Worm (Caenorhabditis elegans) whole organism, early embryonic: Measurements from ENCODE around the gene ufbp-1.

Source experiments
- B0310.2 ChIP-seq: sonication (generic microtip); optimal IDR thresholded peaks from 2 replicates; lab custom pipeline; 2016; ENCODE audit warnings: mild to moderate bottlenecking, missing genetic modification characterization, missing compliant biosample characterization
- F13C5.2 ChIP-seq: sonication (generic microtip); optimal IDR thresholded peaks from 2 replicates; lab custom pipeline; 2017; ENCODE audit warnings: mild to moderate bottlenecking, missing genetic modification characterization, inconsistent platforms, missing compliant biosample characterization
- aly-1 ChIP-seq: sonication (generic microtip); optimal IDR thresholded peaks from 2 replicates; lab custom pipeline; 2016; ENCODE audit warnings: missing genetic modification characterization, missing compliant biosample characterization
- ama-1 ChIP-seq: fragments of 150-350 bp; optimal IDR thresholded peaks from 2 replicates; lab custom pipeline; 2014
- ceh-13 ChIP-seq: fragments of 200-800 bp; sonication (Bioruptor generic); optimal IDR thresholded peaks from 2 replicates; lab custom pipeline; 2018; ENCODE audit warnings: mild to moderate bottlenecking, missing genetic modification characterization, missing compliant biosample characterization
- ceh-36 ChIP-seq: sonication (generic microtip); optimal IDR thresholded peaks from 2 replicates; lab custom pipeline; 2016; ENCODE audit warnings: missing genetic modification characterization, inconsistent platforms, missing compliant biosample characterization
- ets-7 ChIP-seq: sonication (generic microtip); optimal IDR thresholded peaks from 2 replicates; lab custom pipeline; 2016; ENCODE audit warnings: missing genotype, missing genetic modification characterization, missing compliant biosample characterization
- flt-1 ChIP-seq: fragments of 200-800 bp; sonication (Bioruptor generic); IDR thresholded peaks from 2 replicates; pipeline ENCODE4 v1.3.6; 2022; ENCODE audit warnings: missing genetic modification characterization, missing compliant biosample characterization
- hmbx-1 ChIP-seq: sonication (generic microtip); optimal IDR thresholded peaks from 2 replicates; lab custom pipeline; 2016; ENCODE audit warnings: mild to moderate bottlenecking, missing genetic modification characterization, missing compliant biosample characterization
- hmg-4 ChIP-seq: fragments of 200-800 bp; sonication (Bioruptor generic); optimal IDR thresholded peaks from 2 replicates; lab custom pipeline; 2018; ENCODE audit warnings: mild to moderate bottlenecking, missing genetic modification characterization, missing compliant biosample characterization
- hnd-1 ChIP-seq: sonication (generic microtip); optimal IDR thresholded peaks from 2 replicates; lab custom pipeline; 2016; ENCODE audit warnings: missing genetic modification characterization, missing compliant biosample characterization
- pes-1 ChIP-seq: fragments of 200-800 bp; sonication (Bioruptor generic); IDR thresholded peaks from 2 replicates; pipeline ENCODE4 v1.3.6; 2022; ENCODE audit warnings: missing genetic modification reagents, missing genetic modification characterization, missing compliant biosample characterization
- scrt-1 ChIP-seq: fragments of 200-800 bp; sonication (Bioruptor generic); IDR thresholded peaks from 2 replicates; pipeline ENCODE4 v1.3.6; 2022; ENCODE audit warnings: missing genetic modification characterization, missing compliant biosample characterization
- sea-1 ChIP-seq: fragments of 200-800 bp; sonication (Bioruptor generic); conservative IDR thresholded peaks from 2 replicates; pipeline ENCODE4 v1.3.6; 2022; ENCODE audit warnings: missing genetic modification characterization, missing compliant biosample characterization
- tbx-11 ChIP-seq: fragments of 200-800 bp; sonication (Bioruptor generic); IDR thresholded peaks from 2 replicates; pipeline ENCODE4 v1.3.6; 2022; ENCODE audit warnings: missing genetic modification characterization, missing compliant biosample characterization
- tbx-37 ChIP-seq: fragments of 200-800 bp; sonication (Bioruptor generic); conservative IDR thresholded peaks from 2 replicates; pipeline ENCODE4 v1.3.6; 2022; ENCODE audit warnings: missing genetic modification reagents, missing genetic modification characterization, missing compliant biosample characterization
- tra-4 ChIP-seq: sonication (generic microtip); optimal IDR thresholded peaks from 2 replicates; lab custom pipeline; 2017; ENCODE audit warnings: missing genetic modification characterization, missing compliant biosample characterization

Gene ufbp-1

ce11 chrIII:8443557-8444131 is at the start of gene ufbp-1:
ufbp-1 (minus strand) TSS chrIII:8443607.
- no peak for TF ChIP-seq ceh-13 (GFP tag; lab: Kevin White, UChicago)
- no peak for TF ChIP-seq hmbx-1 (tag; lab: Kevin White, UChicago)
- TF ChIP-seq B0310.2 (tag; lab: Kevin White, UChicago) = no peak
- TF ChIP-seq ceh-36 = no peak
- 0 out of 2 replicates have a peak, but pooled peaks have one; percentile 17 for TF ChIP-seq sea-1 (GFP tag; lab: Robert Waterston, UW)

ce11 chrIII:8491945-8492344 is 48.5 kb upstream of the ufbp-1 start:
- TF ChIP-seq pes-1 (GFP tag; lab: Robert Waterston, UW) (no peak), aly-1 (no peak), hnd-1 (tag; lab: Kevin White, UChicago) (no peak), tbx-11 (no peak), ama-1 (lab: Kevin White, UChicago) (no peak), ceh-36 (no peak), ceh-13 (GFP tag; lab: Kevin White, UChicago) (no peak), ets-7 (tag; lab: Kevin White, UChicago) (no peak), tra-4 (tag; lab: Kevin White, UChicago) (no peak), scrt-1 (GFP tag; lab: Robert Waterston, UW) (no peak), hmg-4 (GFP tag; lab: Kevin White, UChicago) (no peak), F13C5.2 (tag; lab: Kevin White, UChicago) (no peak), B0310.2 (tag; lab: Kevin White, UChicago) (no peak), tbx-37 (no peak), flt-1 (GFP tag; lab: Robert Waterston, UW) (no peak), hmbx-1 (tag; lab: Kevin White, UChicago) (no peak), sea-1 (GFP tag; lab: Robert Waterston, UW) (no peak)

ce11 chrIII:8490254-8490653 is 46.8 kb upstream of the ufbp-1 start, which contains the start of the genes ess-2 and F42H10.2:
ess-2 (minus strand) TSS chrIII:8490352.
F42H10.2 (plus strand) TSS chrIII:8490620.
- TF ChIP-seq aly-1 = no peak
- no peak for TF ChIP-seq F13C5.2 (tag; lab: Kevin White, UChicago)
- no peak for TF ChIP-seq ceh-13 (GFP tag; lab: Kevin White, UChicago)
- no peak for TF ChIP-seq hnd-1 (tag; lab: Kevin White, UChicago)
- no peak for TF ChIP-seq ceh-36
- TF ChIP-seq tra-4 (tag; lab: Kevin White, UChicago) = no peak
- no peak for TF ChIP-seq tbx-37
- no peak for TF ChIP-seq ama-1 (lab: Kevin White, UChicago)

ce11 chrIII:8483853-8484252 is 40.4 kb upstream of the ufbp-1 start, which contains the start of gene F42H10.3:
F42H10.3 (plus strand) TSS chrIII:8484153.
- TF ChIP-seq hnd-1 (tag; lab: Kevin White, UChicago) (no peak), ceh-13 (GFP tag; lab: Kevin White, UChicago) (no peak), flt-1 (GFP tag; lab: Robert Waterston, UW) (no peak), ama-1 (lab: Kevin White, UChicago) (no peak), ets-7 (tag; lab: Kevin White, UChicago) (no peak), pes-1 (GFP tag; lab: Robert Waterston, UW) (no peak)

- TF ChIP-seq tra-4 (tag; lab: Kevin White, UChicago) (no peak), tbx-11 (no peak), tbx-37 (no peak), B0310.2 (tag; lab: Kevin White, UChicago) (no peak), aly-1 (no peak), flt-1 (GFP tag; lab: Robert Waterston, UW) (no peak), hnd-1 (tag; lab: Kevin White, UChicago) (no peak)
Measured at ce11 chrIII:8480355-8480754, 36.9 kb upstream of the ufbp-1 start, which contains the start of gene F42H10.6. F42H10.6 (minus strand) TSS chrIII:8480455.

- TF ChIP-seq flt-1 (GFP tag; lab: Robert Waterston, UW) (no peak), ceh-13 (GFP tag; lab: Kevin White, UChicago) (no peak), hmbx-1 (tag; lab: Kevin White, UChicago) (no peak), tbx-11 (no peak)
Measured at ce11 chrIII:8479322-8479864, 36.0 kb upstream of the ufbp-1 start.

- TF ChIP-seq scrt-1 (GFP tag; lab: Robert Waterston, UW) (0 out of 2 replicates have a peak, but pooled peaks have one; percentile 16), sea-1 (GFP tag; lab: Robert Waterston, UW) (0 out of 2 replicates have a peak, but pooled peaks have one; percentile 43), hmbx-1 (tag; lab: Kevin White, UChicago) (no peak)
Measured at ce11 chrIII:8473292-8473691, 29.9 kb upstream of the ufbp-1 start.

- TF ChIP-seq tbx-11 (no peak), hnd-1 (tag; lab: Kevin White, UChicago) (no peak)
Measured at ce11 chrIII:8467520-8467919, 24.1 kb upstream of the ufbp-1 start.

ce11 chrIII:8466735-8467134 is 23.3 kb upstream of the ufbp-1 start, which contains the start of gene mig-39:
mig-39 (plus strand) TSS chrIII:8467035.
- TF ChIP-seq tra-4 (tag; lab: Kevin White, UChicago) (no peak), tbx-37 (no peak), flt-1 (GFP tag; lab: Robert Waterston, UW) (no peak), hmbx-1 (tag; lab: Kevin White, UChicago) (no peak), ets-7 (tag; lab: Kevin White, UChicago) (no peak), sea-1 (GFP tag; lab: Robert Waterston, UW) (no peak)
